Worm (Caenorhabditis elegans) whole organism, L2 larva: ENCODE measurements around the gene bath-28.

Experiments
- ZK546.5 ChIP-seq: sonication (generic microtip); optimal IDR thresholded peaks from 2 replicates; lab custom pipeline; 2017; ENCODE audit warnings: missing biosample characterization, missing genetic modification characterization
- elt-3 ChIP-seq: sonication (generic microtip); optimal IDR thresholded peaks from 2 replicates; lab custom pipeline; 2017; ENCODE audit warnings: missing biosample characterization, missing genetic modification characterization
- lin-13 ChIP-seq: fragments of 150-350 bp; optimal IDR thresholded peaks from 2 replicates; lab custom pipeline; 2014; ENCODE audit warnings: missing biosample characterization, missing genetic modification reagents, missing genetic modification characterization
- lin-39 ChIP-seq: fragments of 150-350 bp; optimal IDR thresholded peaks from 2 replicates; lab custom pipeline; 2014; ENCODE audit warnings: missing biosample characterization, missing genetic modification reagents, missing genetic modification characterization
- mdl-1 ChIP-seq, 2 experiments: fragments of 150-350 bp in 1 of 2; sonication (generic microtip) in 1 of 2; optimal IDR thresholded peaks; 2 replicates each; lab custom pipeline; 2017; ENCODE audit warnings: missing biosample characterization in 2 of 2, missing genetic modification characterization in 2 of 2
- unc-39 ChIP-seq: fragments of 150-350 bp; optimal IDR thresholded peaks from 2 replicates; lab custom pipeline; 2014; ENCODE audit warnings: missing biosample characterization, missing genetic modification characterization
- ztf-1 ChIP-seq: fragments of 200-800 bp; sonication (Bioruptor generic); conservative IDR thresholded peaks from 2 replicates; pipeline ENCODE4 v1.3.6; 2022; ENCODE audit warnings: missing genetic modification characterization, missing compliant biosample characterization
- ztf-11 ChIP-seq: sonication (generic microtip); optimal IDR thresholded peaks from 2 replicates; lab custom pipeline; 2017; ENCODE audit warnings: missing biosample characterization, missing genetic modification characterization

- no peak for TF ChIP-seq lin-13 (GFP tag; lab: Kevin White, UChicago)
- no peak for TF ChIP-seq unc-39 (tag; lab: Kevin White, UChicago)
- TF ChIP-seq elt-3 (tag; lab: Kevin White, UChicago): no peak
- no peak for TF ChIP-seq lin-39 (tag; lab: Kevin White, UChicago)
- TF ChIP-seq mdl-1 (tag; optimal IDR thresholded peaks at IDR 0.05; lab: Kevin White, UChicago): no peak
- TF ChIP-seq ZK546.5 (tag; lab: Kevin White, UChicago): no peak
- no peak for TF ChIP-seq ztf-11 (tag; lab: Kevin White, UChicago)
- TF ChIP-seq ztf-1 (GFP tag; lab: Robert Waterston, UW): no peak
Measured at ce11 chrII:3332039-3332438, 12.7 kb downstream of the bath-28 start, which contains the start of gene irld-27.
